Fruit fly (Drosophila melanogaster) whole organism, prepupa: ENCODE data around the gene CG3117.

Experiments used
- CG11294 ChIP-seq: fragments of 200-800 bp; sonication (Bioruptor generic); IDR thresholded peaks from 2 replicates; pipeline ENCODE4 v1.3.6; 2022; ENCODE audit warnings: missing biosample characterization, missing genetic modification characterization
- Ets21C ChIP-seq: fragments of 200-800 bp; sonication (Bioruptor generic); optimal IDR thresholded peaks from 3 replicates; lab custom pipeline; 2016; ENCODE audit warnings: missing biosample characterization, missing genetic modification characterization
- Hr39 ChIP-seq: fragments of 200-800 bp; sonication (Bioruptor generic); optimal IDR thresholded peaks from 2 replicates; lab custom pipeline; 2016; ENCODE audit warnings: missing biosample characterization, missing genetic modification characterization
- achi ChIP-seq: fragments of 200-800 bp; sonication (Bioruptor generic); optimal IDR thresholded peaks from 3 replicates; lab custom pipeline; 2016; ENCODE audit warnings: missing biosample characterization, missing genetic modification characterization
- lz ChIP-seq: fragments of 200-800 bp; sonication (Bioruptor generic); optimal IDR thresholded peaks from 3 replicates; lab custom pipeline; 2016; ENCODE audit warnings: missing biosample characterization, missing genetic modification characterization
- ss ChIP-seq, 2 experiments: fragments of 200-800 bp; sonication (Bioruptor generic); optimal IDR thresholded peaks; 2 replicates in 1 of 2; 3 replicates in 1 of 2; lab custom pipeline; 2017 to 2018; ENCODE audit warnings: mild to moderate bottlenecking in 2 of 2, missing biosample characterization in 2 of 2, missing genetic modification characterization in 2 of 2, moderate library complexity in 1 of 2
- topi ChIP-seq: fragments of 200-800 bp; sonication (Bioruptor generic); optimal IDR thresholded peaks from 3 replicates; lab custom pipeline; 2016; ENCODE audit warnings: missing biosample characterization, missing genetic modification characterization

dm6 chr2L:2808038-2808699, 38.8 kb downstream of the CG3117 start:
- TF ChIP-seq CG11294 (GFP tag; lab: Robert Waterston, UW) = no peak
- TF ChIP-seq topi (GFP tag; lab: Kevin White, UChicago) = no peak
- no peak for TF ChIP-seq Ets21C (GFP tag; lab: Kevin White, UChicago)
- no peak for TF ChIP-seq lz (GFP tag; lab: Kevin White, UChicago)
- peak in 1 of 2 experiments; percentile 47 for TF ChIP-seq ss (GFP tag; optimal IDR thresholded peaks at IDR 0.05; lab: Kevin White, UChicago)
- TF ChIP-seq achi = no peak
- no peak for TF ChIP-seq Hr39 (GFP tag; lab: Kevin White, UChicago)
